Worm (Caenorhabditis elegans) whole organism, mixed stage, embryonic: ENCODE measurements around the gene C55A6.1.

ENCODE experiments used
- bed-3 ChIP-seq: fragments of 200-800 bp; sonication (Bioruptor generic); optimal IDR thresholded peaks from 3 replicates; lab custom pipeline; 2018; ENCODE audit warnings: mild to moderate bottlenecking, missing genetic modification characterization, moderate library complexity, missing compliant biosample characterization
- ces-1 ChIP-seq: fragments of 150-350 bp; optimal IDR thresholded peaks from 2 replicates; lab custom pipeline; 2014; ENCODE audit warnings: missing biosample characterization, missing genetic modification reagents, missing genetic modification characterization
- drap-1 ChIP-seq: fragments of 200-800 bp; sonication (Bioruptor generic); optimal IDR thresholded peaks from 3 replicates; lab custom pipeline; 2018; ENCODE audit warnings: mild to moderate bottlenecking, missing genetic modification characterization, missing compliant biosample characterization
- elt-3 ChIP-seq: fragments of 150-350 bp; optimal IDR thresholded peaks from 2 replicates; lab custom pipeline; 2014; ENCODE audit warnings: missing biosample characterization, missing genetic modification characterization
- flh-1 ChIP-seq: fragments of 200-800 bp; sonication (Bioruptor generic); optimal IDR thresholded peaks from 2 replicates; lab custom pipeline; 2018; ENCODE audit warnings: mild to moderate bottlenecking, missing genetic modification characterization, moderate library complexity, missing compliant biosample characterization
- lin-32 ChIP-seq: fragments of 200-800 bp; sonication (Bioruptor generic); optimal IDR thresholded peaks from 2 replicates; lab custom pipeline; 2018; ENCODE audit warnings: mild to moderate bottlenecking, missing genetic modification characterization, missing compliant biosample characterization
- mab-5 ChIP-seq: fragments of 150-350 bp; optimal IDR thresholded peaks from 2 replicates; lab custom pipeline; 2014; ENCODE audit warnings: missing biosample characterization, missing genetic modification characterization
- mep-1 ChIP-seq: fragments of 150-350 bp; optimal IDR thresholded peaks from 2 replicates; lab custom pipeline; 2017; ENCODE audit warnings: missing biosample characterization, missing genetic modification reagents, missing genetic modification characterization, inconsistent platforms
- nhr-76 ChIP-seq: sonication (generic microtip); optimal IDR thresholded peaks from 2 replicates; lab custom pipeline; 2017; ENCODE audit warnings: missing biosample characterization, missing genetic modification characterization
- pha-4 ChIP-seq: fragments of 150-350 bp; optimal IDR thresholded peaks from 2 replicates; lab custom pipeline; 2018; ENCODE audit warnings: missing biosample characterization, missing genetic modification reagents, missing genetic modification characterization
- snpc-4 ChIP-seq: fragments of 150-350 bp; optimal IDR thresholded peaks from 2 replicates; lab custom pipeline; 2014; ENCODE audit warnings: missing biosample characterization, missing genetic modification characterization
- sptf-1 ChIP-seq: sonication (generic microtip); optimal IDR thresholded peaks from 2 replicates; lab custom pipeline; 2017; ENCODE audit warnings: mild to moderate bottlenecking, missing genetic modification characterization, moderate library complexity, missing compliant biosample characterization
- unc-62 ChIP-seq: fragments of 150-350 bp; optimal IDR thresholded peaks from 2 replicates; lab custom pipeline; 2014; ENCODE audit warnings: missing biosample characterization, missing genetic modification reagents, missing genetic modification characterization
- ztf-11 ChIP-seq: fragments of 150-350 bp; optimal IDR thresholded peaks from 2 replicates; lab custom pipeline; 2014; ENCODE audit warnings: missing biosample characterization, missing genetic modification characterization

- no peak for TF ChIP-seq unc-62
- no peak for TF ChIP-seq ces-1
- no peak for TF ChIP-seq pha-4 (tag; lab: Kevin White, UChicago)
- no peak for TF ChIP-seq bed-3
- TF ChIP-seq flh-1: no peak
- TF ChIP-seq mab-5: no peak
- TF ChIP-seq mep-1 (tag; lab: Kevin White, UChicago): no peak
- TF ChIP-seq nhr-76 (tag; lab: Kevin White, UChicago): no peak
- no peak for TF ChIP-seq drap-1 (GFP tag; lab: Kevin White, UChicago)
- TF ChIP-seq snpc-4 (tag; lab: Kevin White, UChicago): no peak
- TF ChIP-seq lin-32 (GFP tag; lab: Kevin White, UChicago): no peak
- no peak for TF ChIP-seq sptf-1 (tag; lab: Kevin White, UChicago)
- no peak for TF ChIP-seq elt-3 (tag; lab: Kevin White, UChicago)
- no peak for TF ChIP-seq ztf-11 (tag; lab: Kevin White, UChicago)
Observed at ce11 chrV:11486680-11487079, 18.1 kb downstream of the C55A6.1 start, which contains the start of gene T11F9.10.
